Fruit fly (Drosophila melanogaster) whole organism, embryonic: ENCODE measurements around the gene CG13766.
A peak's percentile ranks its signal among the peaks of the same experiment; 100 is the strongest.

Source experiments
- Ada2b ChIP-seq: fragments of 200-800 bp; sonication (Bioruptor generic); IDR thresholded peaks from 2 replicates; pipeline ENCODE4 v1.3.6; 2022; ENCODE audit warnings: missing biosample characterization, missing genetic modification characterization
- Bdp1 ChIP-seq: fragments of 200-800 bp; sonication (Bioruptor generic); optimal IDR thresholded peaks from 3 replicates; lab custom pipeline; 2016; ENCODE audit warnings: missing biosample characterization, missing genetic modification characterization
- CG10267 ChIP-seq: fragments of 200-800 bp; sonication (Bioruptor generic); optimal IDR thresholded peaks from 2 replicates; lab custom pipeline; 2018; ENCODE audit warnings: missing biosample characterization, mild to moderate bottlenecking, missing genetic modification characterization, moderate library complexity
- CG10321 ChIP-seq: fragments of 200-800 bp; sonication (Bioruptor generic); IDR thresholded peaks from 2 replicates; pipeline ENCODE4 v1.3.6; 2022; ENCODE audit warnings: missing biosample characterization, missing genetic modification characterization
- CG11504 ChIP-seq: fragments of 200-800 bp; sonication (Bioruptor generic); optimal IDR thresholded peaks from 3 replicates; lab custom pipeline; 2019; ENCODE audit warnings: missing biosample characterization, mild to moderate bottlenecking, missing genetic modification characterization, moderate library complexity
- CG11560 ChIP-seq: fragments of 200-800 bp; sonication (Bioruptor generic); IDR thresholded peaks from 3 replicates; pipeline ENCODE4 v1.3.6; 2022; ENCODE audit warnings: missing biosample characterization, missing genetic modification characterization
- CG17359 ChIP-seq: fragments of 200-800 bp; sonication (Bioruptor generic); optimal IDR thresholded peaks from 3 replicates; lab custom pipeline; 2018; ENCODE audit warnings: missing biosample characterization, mild to moderate bottlenecking, missing genetic modification characterization, moderate library complexity
- CG2712 ChIP-seq: fragments of 200-800 bp; optimal IDR thresholded peaks from 3 replicates; lab custom pipeline; 2019; ENCODE audit warnings: missing biosample characterization, mild to moderate bottlenecking, missing genetic modification characterization, moderate library complexity
- CG3281 ChIP-seq: fragments of 200-800 bp; sonication (Bioruptor generic); optimal IDR thresholded peaks from 3 replicates; lab custom pipeline; 2017; ENCODE audit warnings: missing biosample characterization, mild to moderate bottlenecking, missing genetic modification characterization
- CG42726 ChIP-seq: fragments of 200-800 bp; sonication (Bioruptor generic); IDR thresholded peaks from 2 replicates; pipeline ENCODE4 v1.3.6; 2022; ENCODE audit warnings: missing biosample characterization, missing genetic modification characterization; ENCODE audit not compliant: partially characterized antibody
- CG43689 ChIP-seq: fragments of 200-800 bp; sonication (Bioruptor generic); IDR thresholded peaks from 2 replicates; pipeline ENCODE4 v1.3.6; 2022; ENCODE audit warnings: missing biosample characterization, missing genetic modification characterization
- CG5180 ChIP-seq: fragments of 200-800 bp; sonication (Bioruptor generic); optimal IDR thresholded peaks from 3 replicates; lab custom pipeline; 2017; ENCODE audit warnings: missing biosample characterization, missing genetic modification characterization, mild to moderate bottlenecking, moderate library complexity, missing genetic modification reagents
- CG6272 ChIP-seq: fragments of 200-800 bp; sonication (Bioruptor generic); IDR thresholded peaks from 2 replicates; pipeline ENCODE4 v1.3.6; 2022; ENCODE audit warnings: missing biosample characterization, missing genetic modification characterization
- CG6791 ChIP-seq: fragments of 200-800 bp; sonication (Bioruptor generic); IDR thresholded peaks from 3 replicates; pipeline ENCODE4 v1.3.6; 2022; ENCODE audit warnings: missing biosample characterization, missing genetic modification characterization; ENCODE audit not compliant: partially characterized antibody
- CG7357 ChIP-seq: fragments of 200-800 bp; sonication (Bioruptor generic); IDR thresholded peaks from 3 replicates; pipeline ENCODE4 v1.3.6; 2022; ENCODE audit warnings: missing biosample characterization, missing genetic modification characterization
- CG7556 ChIP-seq: fragments of 200-800 bp; sonication (Bioruptor generic); optimal IDR thresholded peaks from 2 replicates; lab custom pipeline; 2017; ENCODE audit warnings: missing biosample characterization, mild to moderate bottlenecking, missing genetic modification characterization
- CG7963 ChIP-seq: fragments of 200-800 bp; sonication (Bioruptor generic); IDR thresholded peaks from 3 replicates; pipeline ENCODE4 v1.3.6; 2022; ENCODE audit warnings: missing biosample characterization, missing genetic modification characterization; ENCODE audit not compliant: partially characterized antibody
- CG8290 ChIP-seq, 3 experiments: fragments of 200-800 bp; sonication (Bioruptor generic); optimal IDR thresholded peaks; 2 replicates each; lab custom pipeline; 2016 to 2019; ENCODE audit warnings: missing biosample characterization in 3 of 3, missing genetic modification characterization in 3 of 3, mild to moderate bottlenecking in 2 of 3, moderate library complexity in 1 of 3
- CkIIα-i1 ChIP-seq: fragments of 200-800 bp; sonication (Bioruptor generic); IDR thresholded peaks from 2 replicates; pipeline ENCODE4 v1.3.6; 2022; ENCODE audit warnings: missing biosample characterization, missing genetic modification characterization
- Dfd ChIP-seq, 2 experiments: fragments of >200 bp; optimal IDR thresholded peaks; 2 replicates each; lab custom pipeline; 2017; ENCODE audit warnings: missing biosample characterization in 2 of 2, missing genetic modification characterization in 2 of 2
- Dip2 ChIP-seq: fragments of 200-800 bp; sonication (Bioruptor generic); IDR thresholded peaks from 2 replicates; pipeline ENCODE4 v1.3.6; 2022; ENCODE audit warnings: missing biosample characterization, missing genetic modification characterization
- Drgx ChIP-seq: fragments of 200-800 bp; sonication (Bioruptor generic); IDR thresholded peaks from 2 replicates; pipeline ENCODE4 v1.3.6; 2022; ENCODE audit warnings: missing biosample characterization, missing genetic modification characterization
- E2f1 ChIP-seq: fragments of 200-800 bp; sonication (Bioruptor generic); IDR thresholded peaks from 2 replicates; pipeline ENCODE4 v1.3.6; 2022; ENCODE audit warnings: missing biosample characterization, missing genetic modification characterization
- Ets97D ChIP-seq: fragments of 200-800 bp; sonication (Bioruptor generic); optimal IDR thresholded peaks from 3 replicates; lab custom pipeline; 2016; ENCODE audit warnings: missing biosample characterization, missing genetic modification characterization
- Fer2 ChIP-seq: fragments of 200-800 bp; sonication (Bioruptor generic); optimal IDR thresholded peaks from 2 replicates; lab custom pipeline; 2018; ENCODE audit warnings: missing biosample characterization, mild to moderate bottlenecking, missing genetic modification characterization, moderate library complexity
- Hsf ChIP-seq: fragments of 200-800 bp; sonication (Bioruptor generic); optimal IDR thresholded peaks from 3 replicates; lab custom pipeline; 2016; ENCODE audit warnings: missing biosample characterization, missing genetic modification characterization
- Lim3 ChIP-seq: fragments of 200-800 bp; sonication (Bioruptor generic); IDR thresholded peaks from 2 replicates; pipeline ENCODE4 v1.3.6; 2022; ENCODE audit warnings: missing biosample characterization, missing genetic modification characterization
- Mad ChIP-seq: fragments of 200-800 bp; sonication (Bioruptor generic); optimal IDR thresholded peaks from 2 replicates; lab custom pipeline; 2016; ENCODE audit warnings: missing biosample characterization, missing genetic modification characterization
- NC2β ChIP-seq: fragments of 200-800 bp; sonication (Bioruptor generic); optimal IDR thresholded peaks from 2 replicates; lab custom pipeline; 2016; ENCODE audit warnings: missing biosample characterization, missing genetic modification characterization
- Oli ChIP-seq: fragments of 200-800 bp; sonication (Bioruptor generic); optimal IDR thresholded peaks from 2 replicates; lab custom pipeline; 2018; ENCODE audit warnings: missing biosample characterization, mild to moderate bottlenecking, missing genetic modification characterization, moderate library complexity
- Rfx ChIP-seq: fragments of 200-800 bp; sonication (Bioruptor generic); IDR thresholded peaks from 2 replicates; pipeline ENCODE4 v1.3.6; 2022; ENCODE audit warnings: missing biosample characterization, missing genetic modification characterization
- Sox102F ChIP-seq: fragments of 200-800 bp; sonication (Bioruptor generic); optimal IDR thresholded peaks from 2 replicates; lab custom pipeline; 2018; ENCODE audit warnings: missing biosample characterization, mild to moderate bottlenecking, missing genetic modification characterization, moderate library complexity
- ara ChIP-seq: fragments of 200-800 bp; sonication (Bioruptor generic); IDR thresholded peaks from 2 replicates; pipeline ENCODE4 v1.3.6; 2022; ENCODE audit warnings: missing biosample characterization, missing genetic modification characterization
- ash1 ChIP-seq: fragments of 200-800 bp; sonication (Bioruptor generic); optimal IDR thresholded peaks from 2 replicates; lab custom pipeline; 2018; ENCODE audit warnings: missing biosample characterization, mild to moderate bottlenecking, missing genetic modification characterization
- ato ChIP-seq: fragments of 200-800 bp; sonication (Bioruptor generic); IDR thresholded peaks from 2 replicates; pipeline ENCODE4 v1.3.6; 2022; ENCODE audit warnings: missing biosample characterization, missing genetic modification characterization; ENCODE audit not compliant: partially characterized antibody
- btn ChIP-seq: fragments of 200-800 bp; sonication (Bioruptor generic); optimal IDR thresholded peaks from 2 replicates; lab custom pipeline; 2016; ENCODE audit warnings: missing biosample characterization, missing genetic modification characterization
- ci ChIP-seq: fragments of 200-800 bp; sonication (Bioruptor generic); IDR thresholded peaks from 3 replicates; pipeline ENCODE4 v1.3.6; 2022; ENCODE audit warnings: missing biosample characterization, missing genetic modification characterization
- dmrt99B ChIP-seq: fragments of 200-800 bp; sonication (Bioruptor generic); optimal IDR thresholded peaks from 2 replicates; lab custom pipeline; 2018; ENCODE audit warnings: missing biosample characterization, mild to moderate bottlenecking, missing genetic modification characterization, moderate library complexity
- dpn ChIP-seq, 2 experiments: fragments of 200-800 bp; sonication (Bioruptor generic); optimal IDR thresholded peaks; 3 replicates each; lab custom pipeline; 2016; ENCODE audit warnings: missing biosample characterization in 2 of 2, missing genetic modification characterization in 2 of 2
- esg ChIP-seq: fragments of 200-800 bp; sonication (Bioruptor generic); conservative IDR thresholded peaks from 2 replicates; pipeline ENCODE4 v1.3.6; 2022; ENCODE audit warnings: missing biosample characterization, missing genetic modification characterization
- fd96Cb ChIP-seq: fragments of 200-800 bp; sonication (Bioruptor generic); optimal IDR thresholded peaks from 2 replicates; lab custom pipeline; 2018; ENCODE audit warnings: missing biosample characterization, mild to moderate bottlenecking, missing genetic modification characterization, moderate library complexity
- kah ChIP-seq: fragments of 200-800 bp; sonication (Bioruptor generic); optimal IDR thresholded peaks from 2 replicates; lab custom pipeline; 2018; ENCODE audit warnings: missing biosample characterization, mild to moderate bottlenecking, missing genetic modification characterization
- mam ChIP-seq: fragments of 200-800 bp; sonication (Bioruptor generic); optimal IDR thresholded peaks from 3 replicates; lab custom pipeline; 2016; ENCODE audit warnings: missing biosample characterization, missing genetic modification characterization
- pnt ChIP-seq: fragments of 200-800 bp; sonication (Bioruptor generic); optimal IDR thresholded peaks from 3 replicates; lab custom pipeline; 2016; ENCODE audit warnings: missing biosample characterization, missing genetic modification characterization
- row ChIP-seq: fragments of 200-800 bp; sonication (Bioruptor generic); IDR thresholded peaks from 3 replicates; pipeline ENCODE4 v1.3.6; 2022; ENCODE audit warnings: missing biosample characterization, missing genetic modification characterization
- sc ChIP-seq, 3 experiments: fragments of >200 bp in 2 of 3; fragments of 200-800 bp in 1 of 3; sonication (Bioruptor generic) in 1 of 3; optimal IDR thresholded peaks; 2 replicates in 2 of 3; 3 replicates in 1 of 3; lab custom pipeline; 2017; ENCODE audit warnings: mild to moderate bottlenecking in 1 of 3, missing biosample characterization in 1 of 3, missing genetic modification characterization in 1 of 3, missing genetic modification reagents in 1 of 3
- sisA ChIP-seq: fragments of 200-800 bp; sonication (Bioruptor generic); IDR thresholded peaks from 2 replicates; pipeline ENCODE4 v1.3.6; 2022; ENCODE audit warnings: missing biosample characterization, missing genetic modification characterization
- toy ChIP-seq: fragments of 200-800 bp; sonication (Bioruptor generic); IDR thresholded peaks from 2 replicates; pipeline ENCODE4 v1.3.6; 2022; ENCODE audit warnings: missing biosample characterization, missing genetic modification characterization
- vvl ChIP-seq: fragments of 200-800 bp; sonication (Bioruptor generic); IDR thresholded peaks from 2 replicates; pipeline ENCODE4 v1.3.6; 2022; ENCODE audit warnings: missing biosample characterization, missing genetic modification characterization
- zen ChIP-seq: fragments of 200-800 bp; sonication (Bioruptor generic); optimal IDR thresholded peaks from 3 replicates; lab custom pipeline; 2018; ENCODE audit warnings: missing biosample characterization, mild to moderate bottlenecking, missing genetic modification characterization, moderate library complexity
- zen2 ChIP-seq: fragments of 200-800 bp; sonication (Bioruptor generic); IDR thresholded peaks from 3 replicates; pipeline ENCODE4 v1.3.6; 2022; ENCODE audit warnings: missing biosample characterization, missing genetic modification characterization; ENCODE audit not compliant: partially characterized antibody

CG13766 gene

dm6 chr2L:6526996-6527395, 39.0 kb downstream of the CG13766 start (continued):
- TF ChIP-seq E2f1 (GFP tag; lab: Robert Waterston, UW) = no peak
- no peak for TF ChIP-seq Drgx (GFP tag; lab: Robert Waterston, UW)
- TF ChIP-seq CG2712 (tag; lab: Kevin White, UChicago) = peak; percentile 26
- TF ChIP-seq Rfx (GFP tag; lab: Robert Waterston, UW) = peak; percentile 31; the same call in 1 of the 2 replicates
- TF ChIP-seq CG17359 = no peak
- TF ChIP-seq btn (GFP tag; lab: Kevin White, UChicago) = no peak
- no peak for TF ChIP-seq CG10321 (GFP tag; lab: Robert Waterston, UW)
- TF ChIP-seq zen2 (GFP tag; lab: Robert Waterston, UW) = no peak
- TF ChIP-seq CG7357 (GFP tag; lab: Robert Waterston, UW) = no peak
- TF ChIP-seq pnt (GFP tag; lab: Kevin White, UChicago) = no peak
- TF ChIP-seq esg (GFP tag; lab: Robert Waterston, UW) = no peak
- TF ChIP-seq ato (GFP tag; lab: Robert Waterston, UW) = no peak
- peak; percentile 95 for TF ChIP-seq Dip2
- no peak; the same call in 2 of the 3 replicates for TF ChIP-seq CG6791 (GFP tag; lab: Robert Waterston, UW)
- no peak for TF ChIP-seq row (GFP tag; lab: Robert Waterston, UW)
- TF ChIP-seq CG11560 (tag; lab: Robert Waterston, UW) = no peak
- no peak for TF ChIP-seq Sox102F (GFP tag; lab: Kevin White, UChicago)
- TF ChIP-seq CG7963 (GFP tag; lab: Robert Waterston, UW) = no peak
- no peak for TF ChIP-seq CG43689
- no peak for TF ChIP-seq sc (optimal IDR thresholded peaks at IDR 0.05; lab: Kevin White, UChicago)
- no peak for TF ChIP-seq sc (GFP tag; optimal IDR thresholded peaks at IDR 0.05; lab: Kevin White, UChicago)
- TF ChIP-seq Ada2b (GFP tag; lab: Robert Waterston, UW) = no peak
- no peak for TF ChIP-seq fd96Cb (tag; lab: Kevin White, UChicago)
- TF ChIP-seq CG11504 (tag; lab: Kevin White, UChicago) = no peak
- TF ChIP-seq ara = no peak
- no peak for TF ChIP-seq Oli
- TF ChIP-seq mam = peak; percentile 12
- TF ChIP-seq Lim3 = no peak
- no peak for TF ChIP-seq sisA (GFP tag; lab: Robert Waterston, UW)
- TF ChIP-seq CG8290 (GFP tag; optimal IDR thresholded peaks at IDR 0.05; lab: Kevin White, UChicago) = peak; percentile 37
- TF ChIP-seq CG8290 (tag; optimal IDR thresholded peaks at IDR 0.05; lab: Kevin White, UChicago) = no peak
- TF ChIP-seq Hsf (GFP tag; lab: Kevin White, UChicago) = peak; percentile 17
- peak; percentile 7 for TF ChIP-seq Mad (GFP tag; lab: Kevin White, UChicago)
- TF ChIP-seq CG10267 (tag; lab: Kevin White, UChicago) = peak; percentile 46
- TF ChIP-seq Bdp1 (GFP tag; lab: Kevin White, UChicago) = no peak
- TF ChIP-seq CkIIα-i1 = no peak
- TF ChIP-seq Fer2 (tag; lab: Kevin White, UChicago) = no peak
- TF ChIP-seq NC2β (GFP tag; lab: Kevin White, UChicago) = no peak
- TF ChIP-seq dpn (GFP tag; optimal IDR thresholded peaks at IDR 0.05; lab: Kevin White, UChicago) = peak in 1 of 2 experiments; percentile 7
- no peak for TF ChIP-seq CG5180
- TF ChIP-seq ci (GFP tag; lab: Robert Waterston, UW) = no peak
- no peak for TF ChIP-seq Dfd (GFP tag; optimal IDR thresholded peaks at IDR 0.05; lab: Kevin White, UChicago)
- TF ChIP-seq dmrt99B (tag; lab: Kevin White, UChicago) = no peak
- no peak for TF ChIP-seq CG6272
- peak; percentile 89 for TF ChIP-seq vvl (GFP tag; lab: Robert Waterston, UW)
- TF ChIP-seq CG7556 = no peak
- no peak for TF ChIP-seq kah
- no peak for TF ChIP-seq ash1 (GFP tag; lab: Kevin White, UChicago)
- no peak for TF ChIP-seq toy (GFP tag; lab: Robert Waterston, UW)
- TF ChIP-seq zen (tag; lab: Kevin White, UChicago) = peak; percentile 68
- peak; percentile 30 for TF ChIP-seq Ets97D (GFP tag; lab: Kevin White, UChicago)
- no peak for TF ChIP-seq CG3281
- peak; percentile 82 for TF ChIP-seq CG42726 (GFP tag; lab: Robert Waterston, UW)
